Worm (Caenorhabditis elegans): ENCODE data around the gene F57F5.3.

Gene F57F5.3

ce11 chrV:11976734-11977133, 29.7 kb downstream of the F57F5.3 start (continued):
- no peak for TF ChIP-seq F52B5.7 (tag; optimal IDR thresholded peaks at IDR 0.05)
- TF ChIP-seq attf-3 (GFP tag; conservative IDR thresholded peaks at IDR 0.05): no peak
- TF ChIP-seq sdz-38 (tag; optimal IDR thresholded peaks at IDR 0.05): no peak
- no peak for TF ChIP-seq F57A8.1 (GFP tag; optimal IDR thresholded peaks at IDR 0.05)
- peak; percentile 19 for TF ChIP-seq madf-10 (tag; optimal IDR thresholded peaks at IDR 0.05)
- TF ChIP-seq snpc-4 (GFP tag; optimal IDR thresholded peaks at IDR 0.05): no peak
- TF ChIP-seq snpc-4 (tag; optimal IDR thresholded peaks at IDR 0.05): peak in 1 of 4 experiments; percentile 9
- no peak for TF ChIP-seq ceh-79 (tag; optimal IDR thresholded peaks at IDR 0.05)

DNA sequence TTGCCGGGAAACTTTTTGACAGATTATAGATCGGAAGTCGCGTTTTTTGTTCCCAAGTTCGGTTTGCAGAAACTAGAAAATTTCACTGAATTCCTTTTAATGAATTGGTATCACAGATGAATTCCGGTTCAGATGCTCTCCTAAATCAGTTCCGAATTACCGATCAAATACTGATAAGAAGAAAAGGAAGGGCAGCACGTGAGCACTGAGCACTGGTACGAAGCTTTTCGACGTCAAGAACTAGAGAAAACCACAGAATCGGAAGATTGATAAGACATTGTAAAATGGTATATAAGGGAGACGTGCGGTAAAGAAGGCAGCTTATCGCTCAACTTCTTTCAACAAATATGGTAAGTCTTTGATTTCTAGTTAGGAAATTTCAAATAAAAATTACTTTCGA, 31.2 kb downstream of the F57F5.3 start, which contains the start of gene cpr-1:
TSS of gene cpr-1 (plus strand) at position 319 of the 400 bp plus-strand sequence.
- TF ChIP-seq ets-4 (GFP tag; optimal IDR thresholded peaks at IDR 0.05): peak; percentile 87
- TF ChIP-seq snpc-4 (GFP tag; optimal IDR thresholded peaks at IDR 0.05): no peak
- peak in 1 of 4 experiments; percentile 25 for TF ChIP-seq snpc-4 (tag; optimal IDR thresholded peaks at IDR 0.05)
- TF ChIP-seq Y67H2A.10 (GFP tag; conservative IDR thresholded peaks at IDR 0.05): no peak
- no peak for TF ChIP-seq snpc-3.4 (tag; optimal IDR thresholded peaks at IDR 0.05)
- TF ChIP-seq nhr-80 (tag; optimal IDR thresholded peaks at IDR 0.05): peak; percentile 93
- TF ChIP-seq ztf-22 (GFP tag; optimal IDR thresholded peaks at IDR 0.05): peak; percentile 59
- TF ChIP-seq lin-35 (GFP tag; optimal IDR thresholded peaks at IDR 0.05): no peak

DNA sequence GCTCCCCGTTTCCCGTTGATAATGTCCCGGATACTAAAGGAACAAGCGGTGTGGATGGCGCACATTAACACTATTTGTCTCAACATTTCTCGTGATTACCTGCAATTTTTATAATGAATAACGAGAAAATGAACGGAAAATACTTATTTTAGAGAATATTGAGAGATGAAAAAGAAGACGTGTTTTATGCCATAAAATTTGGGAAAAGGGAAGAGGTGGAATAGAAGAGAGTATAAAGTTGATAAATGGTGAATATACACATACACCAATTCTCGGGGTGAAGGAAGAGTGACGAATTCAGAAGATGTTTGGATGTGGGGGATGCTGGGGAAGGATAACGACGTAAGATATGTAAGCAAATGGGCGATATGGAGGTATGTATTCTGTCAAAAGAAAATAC, 41.7 kb downstream of the F57F5.3 start, which contains the start of gene F58H1.7:
TSS of gene F58H1.7 (minus strand) at position 101 of the 400 bp plus-strand sequence.
- TF ChIP-seq F55B11.4 (tag; optimal IDR thresholded peaks at IDR 0.05; ENCODE audit: borderline replicate concordance, insufficient read depth) (no peak), tbx-9 (tag; optimal IDR thresholded peaks at IDR 0.05; ENCODE audit: borderline replicate concordance) (no peak), ceh-27 (GFP tag; optimal IDR thresholded peaks at IDR 0.05) (no peak), B0336.3 (GFP tag; IDR thresholded peaks at IDR 0.05) (no peak), sea-2 (GFP tag; IDR thresholded peaks at IDR 0.05) (no peak), lin-40 (tag; optimal IDR thresholded peaks at IDR 0.05) (no peak), K12H6.12 (tag; optimal IDR thresholded peaks at IDR 0.05) (no peak), ztf-18 (tag; optimal IDR thresholded peaks at IDR 0.05) (no peak), somi-1 (GFP tag; optimal IDR thresholded peaks at IDR 0.05) (no peak), lin-54 (GFP tag; optimal IDR thresholded peaks at IDR 0.05) (no peak), F57A8.1 (GFP tag; optimal IDR thresholded peaks at IDR 0.05) (no peak), D2030.7 (GFP tag; IDR thresholded peaks at IDR 0.05) (no peak), Y53G8AR.9 (GFP tag; conservative IDR thresholded peaks at IDR 0.05) (no peak), dox-1 (GFP tag; IDR thresholded peaks at IDR 0.05) (no peak), zfh-2 (GFP tag; conservative IDR thresholded peaks at IDR 0.05) (no peak)

DNA sequence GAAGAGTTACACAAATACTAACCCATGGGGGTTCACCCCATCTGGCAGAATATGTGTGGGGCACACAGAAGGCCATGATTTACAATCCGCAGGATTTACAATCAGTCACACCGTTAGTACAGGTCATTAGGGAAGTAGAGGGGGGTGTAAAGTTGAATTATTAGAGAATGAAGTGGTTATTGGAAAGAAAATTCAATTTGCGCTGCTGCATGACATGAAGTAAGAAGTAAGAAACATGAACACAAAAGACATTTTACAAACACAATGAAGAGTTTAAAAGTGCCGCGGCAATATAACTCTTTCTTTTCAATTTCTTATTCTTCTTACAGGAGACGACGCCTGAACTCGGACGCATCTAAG, 45.6 kb downstream of the F57F5.3 start:
- TF ChIP-seq atf-7 (tag; optimal IDR thresholded peaks at IDR 0.05) (no peak), ztf-22 (GFP tag; optimal IDR thresholded peaks at IDR 0.05) (no peak), ztf-25 (GFP tag; IDR thresholded peaks at IDR 0.05) (no peak), ceh-58 (GFP tag; IDR thresholded peaks at IDR 0.05) (no peak), hrde-1 (tag; optimal IDR thresholded peaks at IDR 0.05; ENCODE audit: borderline replicate concordance) (no peak), repo-1 (tag; optimal IDR thresholded peaks at IDR 0.05) (no peak), unc-62 (GFP tag; optimal IDR thresholded peaks at IDR 0.05) (no peak), bed-1 (GFP tag; IDR thresholded peaks at IDR 0.05) (no peak), attf-5 (GFP tag; optimal IDR thresholded peaks at IDR 0.05) (no peak), ccch-3 (GFP tag; optimal IDR thresholded peaks at IDR 0.05) (no peak), K11D2.4 (GFP tag; IDR thresholded peaks at IDR 0.05) (no peak), K12H6.12 (tag; optimal IDR thresholded peaks at IDR 0.05) (no peak), snpc-4 (GFP tag; optimal IDR thresholded peaks at IDR 0.05) (no peak), snpc-4 (tag; optimal IDR thresholded peaks at IDR 0.05) (no peak), tlf-1 (GFP tag; optimal IDR thresholded peaks at IDR 0.05) (no peak), Y53F4B.3 (GFP tag; IDR thresholded peaks at IDR 0.05) (no peak)
